Worm (Caenorhabditis elegans): ENCODE data around the gene spk-1.

The spk-1 gene

ce11 chrIII:9465865-9466264 is 9.5 kb downstream of the spk-1 start, which contains the start of gene B0464.6:
Gene B0464.6, minus strand, starts transcription at chrIII:9465965.
- TF ChIP-seq ceh-9 (tag; optimal IDR thresholded peaks at IDR 0.05) (no peak), ahr-1 (tag; optimal IDR thresholded peaks at IDR 0.05) (no peak), ceh-48 (tag; optimal IDR thresholded peaks at IDR 0.05) (no peak), pax-1 (tag; optimal IDR thresholded peaks at IDR 0.05) (no peak), ceh-24 (tag; optimal IDR thresholded peaks at IDR 0.05) (no peak), sox-4 (tag; optimal IDR thresholded peaks at IDR 0.05) (no peak), ceh-22 (tag; optimal IDR thresholded peaks at IDR 0.05) (no peak)

ce11 chrIII:9467095-9467494 is 10.7 kb downstream of the spk-1 start, which contains the start of gene baf-1:
Gene baf-1, plus strand, starts transcription at chrIII:9467464.
- TF ChIP-seq odd-2 (tag; optimal IDR thresholded peaks at IDR 0.05) (no peak), elt-2 (tag; optimal IDR thresholded peaks at IDR 0.05) (peak; percentile 40), ceh-31 (tag; optimal IDR thresholded peaks at IDR 0.05) (peak; percentile 52), syd-9 (tag; optimal IDR thresholded peaks at IDR 0.05) (no peak)

- TF ChIP-seq tbx-7 (tag; optimal IDR thresholded peaks at IDR 0.05) = no peak
- no peak for TF ChIP-seq fax-1 (tag; optimal IDR thresholded peaks at IDR 0.05)
- no peak for TF ChIP-seq K09A11.1 (tag; optimal IDR thresholded peaks at IDR 0.05; ENCODE audit: insufficient read depth)
- no peak for TF ChIP-seq C08G9.2 (tag; optimal IDR thresholded peaks at IDR 0.05)
- no peak for TF ChIP-seq pros-1 (tag; optimal IDR thresholded peaks at IDR 0.05)
Measured at ce11 chrIII:9467857-9468256, 11.4 kb downstream of the spk-1 start, which contains the start of gene tag-342. Gene tag-342, plus strand, starts transcription at chrIII:9468157.

- TF ChIP-seq dve-1 (tag; optimal IDR thresholded peaks at IDR 0.05) (no peak), sox-2 (GFP tag; IDR thresholded peaks at IDR 0.05) (no peak)
Measured at ce11 chrIII:9471996-9472395, 15.6 kb downstream of the spk-1 start.

ce11 chrIII:9472464-9472863 is 16.1 kb downstream of the spk-1 start:
- TF ChIP-seq sox-2 (GFP tag; IDR thresholded peaks at IDR 0.05) (no peak), ets-4 (tag; optimal IDR thresholded peaks at IDR 0.05) (no peak), ceh-30 (tag; optimal IDR thresholded peaks at IDR 0.05) (no peak), pax-1 (tag; optimal IDR thresholded peaks at IDR 0.05) (no peak), ceh-6 (GFP tag; optimal IDR thresholded peaks at IDR 0.05) (no peak), ceh-48 (tag; optimal IDR thresholded peaks at IDR 0.05) (no peak), dve-1 (tag; optimal IDR thresholded peaks at IDR 0.05) (no peak), C38D4.7 (GFP tag; optimal IDR thresholded peaks at IDR 0.05) (no peak)

ce11 chrIII:9474501-9474900 is 18.1 kb downstream of the spk-1 start:
- TF ChIP-seq hlh-13 (GFP tag; optimal IDR thresholded peaks at IDR 0.05) (no peak), ceh-2 (tag; optimal IDR thresholded peaks at IDR 0.05) (no peak), elt-2 (tag; optimal IDR thresholded peaks at IDR 0.05) (peak; percentile 1), lim-6 (tag; optimal IDR thresholded peaks at IDR 0.05) (no peak), hlh-30 (tag; optimal IDR thresholded peaks at IDR 0.05; ENCODE audit: insufficient read depth) (no peak), hlh-6 (tag; optimal IDR thresholded peaks at IDR 0.05) (no peak), zip-5 (tag; optimal IDR thresholded peaks at IDR 0.05) (no peak), fkh-10 (GFP tag; optimal IDR thresholded peaks at IDR 0.05) (no peak)

- TF ChIP-seq ref-2 (tag; optimal IDR thresholded peaks at IDR 0.05) = no peak
- TF ChIP-seq dve-1 (tag; optimal IDR thresholded peaks at IDR 0.05) = no peak
- no peak for TF ChIP-seq unc-55 (GFP tag; optimal IDR thresholded peaks at IDR 0.05)
- no peak for TF ChIP-seq sox-4 (tag; optimal IDR thresholded peaks at IDR 0.05)
- no peak for TF ChIP-seq F13H6.1 (tag; optimal IDR thresholded peaks at IDR 0.05)
Measured at ce11 chrIII:9476564-9476963, 20.2 kb downstream of the spk-1 start.
